Worm (Caenorhabditis elegans): Measurements from ENCODE around the gene lec-4.

- TF ChIP-seq gmeb-2 (tag; optimal IDR thresholded peaks at IDR 0.05) (no peak), pqm-1 (tag; optimal IDR thresholded peaks at IDR 0.05) (no peak), odd-2 (tag; optimal IDR thresholded peaks at IDR 0.05) (no peak), tbx-2 (tag; optimal IDR thresholded peaks at IDR 0.05) (no peak), ztf-16 (tag; optimal IDR thresholded peaks at IDR 0.05) (no peak), pros-1 (tag; optimal IDR thresholded peaks at IDR 0.05) (no peak), ama-1 (optimal IDR thresholded peaks at IDR 0.05) (no peak), hlh-30 (tag; optimal IDR thresholded peaks at IDR 0.05; ENCODE audit: insufficient read depth) (no peak), pha-2 (tag; optimal IDR thresholded peaks at IDR 0.05) (no peak), ceh-9 (tag; optimal IDR thresholded peaks at IDR 0.05) (no peak), elt-4 (tag; optimal IDR thresholded peaks at IDR 0.05) (no peak)
Measured at ce11 chrIII:3736302-3736701, 36.8 kb downstream of the lec-4 start, which contains the start of gene F34D10.4.
